Worm (Caenorhabditis elegans): ENCODE data around the gene srd-13.
A peak's percentile ranks its signal among the peaks of the same experiment; 100 is the strongest.

Gene srd-13

ce11 chrIV:5654203-5654602 is 18.8 kb upstream of the srd-13 start (continued):
- TF ChIP-seq hlh-4 (tag; optimal IDR thresholded peaks at IDR 0.05) (no peak), nhr-90 (tag; optimal IDR thresholded peaks at IDR 0.05; ENCODE audit: poor library complexity) (no peak), lin-15B (tag; optimal IDR thresholded peaks at IDR 0.05) (no peak), unc-130 (tag; optimal IDR thresholded peaks at IDR 0.05) (no peak)

- TF ChIP-seq lin-15B (tag; optimal IDR thresholded peaks at IDR 0.05) = no peak
These were observed 18.2 kb upstream of the srd-13 start, which contains the start of gene clec-178 for ce11 chrIV:5653649-5654048. Gene clec-178, plus strand, starts transcription at chrIV:5653949.

- TF ChIP-seq ceh-82 (tag; optimal IDR thresholded peaks at IDR 0.05) (no peak), zip-4 (GFP tag; optimal IDR thresholded peaks at IDR 0.05) (no peak), nhr-90 (tag; optimal IDR thresholded peaks at IDR 0.05; ENCODE audit: poor library complexity) (no peak), F16B12.6 (tag; optimal IDR thresholded peaks at IDR 0.05) (no peak), nhr-237 (tag; optimal IDR thresholded peaks at IDR 0.05) (no peak), elt-3 (tag; optimal IDR thresholded peaks at IDR 0.05) (no peak), efl-1 (optimal IDR thresholded peaks at IDR 0.05) (no peak), efl-1 (GFP tag; optimal IDR thresholded peaks at IDR 0.05 in 1 of 2) (peak in 1 of 2 experiments; percentile 85)
These were observed 17.5 kb upstream of the srd-13 start for ce11 chrIV:5652811-5653483.

- TF ChIP-seq sup-37 (GFP tag; optimal IDR thresholded peaks at IDR 0.05) (no peak), C04F5.9 (tag; optimal IDR thresholded peaks at IDR 0.05) (no peak), egl-27 (tag; optimal IDR thresholded peaks at IDR 0.05) (no peak), sptf-1 (tag; optimal IDR thresholded peaks at IDR 0.05) (no peak), ceh-82 (tag; optimal IDR thresholded peaks at IDR 0.05) (no peak), nhr-85 (tag) (peak; percentile 25), aly-2 (tag; optimal IDR thresholded peaks at IDR 0.05) (peak; percentile 21), lin-15B (tag; optimal IDR thresholded peaks at IDR 0.05) (no peak), ztf-4 (tag; optimal IDR thresholded peaks at IDR 0.05) (no peak), pqm-1 (tag; optimal IDR thresholded peaks at IDR 0.05) (no peak), ceh-8 (GFP tag; optimal IDR thresholded peaks at IDR 0.05) (peak; percentile 22), mab-9 (GFP tag; IDR thresholded peaks at IDR 0.05) (no peak), nhr-11 (tag; optimal IDR thresholded peaks at IDR 0.05) (no peak), xbp-1 (tag; optimal IDR thresholded peaks at IDR 0.05) (no peak), elt-3 (tag; optimal IDR thresholded peaks at IDR 0.05) (no peak), ama-1 (optimal IDR thresholded peaks at IDR 0.05) (no peak), aha-1 (tag; optimal IDR thresholded peaks at IDR 0.05) (no peak), nhr-47 (tag; optimal IDR thresholded peaks at IDR 0.05) (no peak), alr-1 (tag; optimal IDR thresholded peaks at IDR 0.05; ENCODE audit: borderline replicate concordance) (no peak), efl-3 (GFP tag; optimal IDR thresholded peaks at IDR 0.05) (no peak), unc-98 (GFP tag; IDR thresholded peaks at IDR 0.05) (no peak), tbx-2 (tag; optimal IDR thresholded peaks at IDR 0.05) (no peak)
These were observed 15.4 kb upstream of the srd-13 start for ce11 chrIV:5650761-5651332.

- TF ChIP-seq nhr-85 (tag) (peak; percentile 56), dpl-1 (GFP tag; optimal IDR thresholded peaks at IDR 0.05) (peak in 2 of 3 experiments; percentile 18 to 53), nhr-237 (tag; optimal IDR thresholded peaks at IDR 0.05) (no peak), lin-35 (GFP tag; optimal IDR thresholded peaks at IDR 0.05) (peak in 1 of 2 experiments; percentile 18), efl-1 (optimal IDR thresholded peaks at IDR 0.05) (peak in 1 of 2 experiments; percentile 46), efl-1 (GFP tag; optimal IDR thresholded peaks at IDR 0.05 in 1 of 2) (peak; percentile 26 to 27), xbp-1 (tag; optimal IDR thresholded peaks at IDR 0.05) (peak; percentile 18), fos-1 (tag; optimal IDR thresholded peaks at IDR 0.05) (no peak), swsn-7 (tag; optimal IDR thresholded peaks at IDR 0.05) (peak; percentile 11), nhr-47 (tag; optimal IDR thresholded peaks at IDR 0.05) (no peak), nhr-28 (tag; optimal IDR thresholded peaks at IDR 0.05) (no peak), ztf-11 (tag; optimal IDR thresholded peaks at IDR 0.05) (no peak), C16A3.4 (tag; optimal IDR thresholded peaks at IDR 0.05) (peak; percentile 14), lin-15B (tag; optimal IDR thresholded peaks at IDR 0.05) (no peak), isw-1 (GFP tag; IDR thresholded peaks at IDR 0.05) (no peak), nhr-77 (tag; optimal IDR thresholded peaks at IDR 0.05) (no peak), ceh-90 (tag; optimal IDR thresholded peaks at IDR 0.05) (no peak), nhr-84 (tag; optimal IDR thresholded peaks at IDR 0.05) (no peak), nhr-20 (tag; optimal IDR thresholded peaks at IDR 0.05) (peak; percentile 33), blmp-1 (tag; optimal IDR thresholded peaks at IDR 0.05) (peak; percentile 34), sox-4 (tag; optimal IDR thresholded peaks at IDR 0.05) (no peak)
These were observed 13.7 kb upstream of the srd-13 start, which contains the start of gene csn-5 for ce11 chrIV:5649073-5649583. Gene csn-5, plus strand, starts transcription at chrIV:5649533.

All from whole organism, L1 larva.